Fruit fly (Drosophila melanogaster) whole organism, adult: ENCODE results near the gene CG1103.
A peak's percentile ranks its signal among the peaks of the same experiment; 100 is the strongest.

Experiments
- CG11617 ChIP-seq: fragments of 200-800 bp; sonication (Bioruptor generic); optimal IDR thresholded peaks from 2 replicates; lab custom pipeline; 2017; ENCODE audit warnings: mild to moderate bottlenecking, missing biosample characterization, missing genetic modification reagents, missing genetic modification characterization
- CG12768 ChIP-seq: fragments of 200-800 bp; sonication (Bioruptor generic); optimal IDR thresholded peaks from 2 replicates; lab custom pipeline; 2017; ENCODE audit warnings: missing biosample characterization, missing genetic modification characterization, mild to moderate bottlenecking, moderate library complexity, missing genetic modification reagents
- CG14711 ChIP-seq: fragments of 200-800 bp; sonication (Bioruptor generic); optimal IDR thresholded peaks from 2 replicates; lab custom pipeline; 2018; ENCODE audit warnings: missing biosample characterization, mild to moderate bottlenecking, missing genetic modification characterization, moderate library complexity
- CG1620 ChIP-seq: fragments of 200-800 bp; sonication (Bioruptor generic); optimal IDR thresholded peaks from 2 replicates; lab custom pipeline; 2016; ENCODE audit warnings: missing biosample characterization, missing genetic modification characterization
- CG33017 ChIP-seq: fragments of 200-800 bp; sonication (Bioruptor generic); optimal IDR thresholded peaks from 2 replicates; lab custom pipeline; 2018; ENCODE audit warnings: missing biosample characterization, mild to moderate bottlenecking, missing genetic modification characterization, moderate library complexity
- CG5204 ChIP-seq: fragments of 200-800 bp; sonication (Bioruptor generic); optimal IDR thresholded peaks from 2 replicates; lab custom pipeline; 2016; ENCODE audit warnings: missing biosample characterization, missing genetic modification characterization
- CG7045 ChIP-seq: fragments of 200-800 bp; sonication (Bioruptor generic); optimal IDR thresholded peaks from 2 replicates; lab custom pipeline; 2017; ENCODE audit warnings: missing biosample characterization, mild to moderate bottlenecking, missing genetic modification characterization
- CG7101 ChIP-seq: fragments of 200-800 bp; sonication (Bioruptor generic); optimal IDR thresholded peaks from 2 replicates; lab custom pipeline; 2018; ENCODE audit warnings: missing biosample characterization, mild to moderate bottlenecking, missing genetic modification characterization, moderate library complexity
- Clk ChIP-seq: fragments of 200-800 bp; sonication (Bioruptor generic); optimal IDR thresholded peaks from 2 replicates; lab custom pipeline; 2017; ENCODE audit warnings: missing biosample characterization, missing genetic modification characterization
- Crg-1 ChIP-seq: fragments of 200-800 bp; sonication (Bioruptor generic); optimal IDR thresholded peaks from 2 replicates; lab custom pipeline; 2016; ENCODE audit warnings: missing biosample characterization, missing genetic modification characterization
- Hr96 ChIP-seq: fragments of 200-800 bp; sonication (Bioruptor generic); optimal IDR thresholded peaks from 2 replicates; lab custom pipeline; 2016; ENCODE audit warnings: missing biosample characterization, missing genetic modification characterization
- Mnt ChIP-seq: fragments of 200-800 bp; sonication (Bioruptor generic); optimal IDR thresholded peaks from 2 replicates; lab custom pipeline; 2016; ENCODE audit warnings: missing biosample characterization, mild to moderate bottlenecking, missing genetic modification characterization
- bab1 ChIP-seq: fragments of 200-800 bp; sonication (Bioruptor generic); optimal IDR thresholded peaks from 3 replicates; lab custom pipeline; 2019; ENCODE audit warnings: missing biosample characterization, mild to moderate bottlenecking, missing genetic modification characterization, moderate library complexity
- cic ChIP-seq: fragments of 200-800 bp; sonication (Bioruptor generic); optimal IDR thresholded peaks from 2 replicates; lab custom pipeline; 2017; ENCODE audit warnings: missing biosample characterization, mild to moderate bottlenecking, missing genetic modification characterization, moderate library complexity
- cnc ChIP-seq, 2 experiments: fragments of >200 bp; optimal IDR thresholded peaks; 2 replicates each; lab custom pipeline; 2017
- kay ChIP-seq: fragments of 200-800 bp; sonication (Bioruptor generic); peaks from one replicate; lab custom pipeline; 2016; ENCODE audit warnings: missing biosample characterization, missing genetic modification characterization, borderline replicate concordance
- ovo ChIP-seq: fragments of 200-800 bp; sonication (Bioruptor generic); optimal IDR thresholded peaks from 2 replicates; lab custom pipeline; 2016; ENCODE audit warnings: missing biosample characterization, missing genetic modification characterization
- pad ChIP-seq: fragments of 200-800 bp; sonication (Bioruptor generic); optimal IDR thresholded peaks from 3 replicates; lab custom pipeline; 2017; ENCODE audit warnings: missing biosample characterization, missing genetic modification characterization, mild to moderate bottlenecking, moderate library complexity, missing genetic modification reagents
- tj ChIP-seq: fragments of 200-800 bp; sonication (Bioruptor generic); optimal IDR thresholded peaks from 3 replicates; lab custom pipeline; 2017; ENCODE audit warnings: missing biosample characterization, mild to moderate bottlenecking, missing genetic modification characterization, moderate library complexity
- toe ChIP-seq: fragments of 200-800 bp; sonication (Bioruptor generic); optimal IDR thresholded peaks from 2 replicates; lab custom pipeline; 2016; ENCODE audit warnings: missing biosample characterization, missing genetic modification characterization

CG1103 gene

DNA sequence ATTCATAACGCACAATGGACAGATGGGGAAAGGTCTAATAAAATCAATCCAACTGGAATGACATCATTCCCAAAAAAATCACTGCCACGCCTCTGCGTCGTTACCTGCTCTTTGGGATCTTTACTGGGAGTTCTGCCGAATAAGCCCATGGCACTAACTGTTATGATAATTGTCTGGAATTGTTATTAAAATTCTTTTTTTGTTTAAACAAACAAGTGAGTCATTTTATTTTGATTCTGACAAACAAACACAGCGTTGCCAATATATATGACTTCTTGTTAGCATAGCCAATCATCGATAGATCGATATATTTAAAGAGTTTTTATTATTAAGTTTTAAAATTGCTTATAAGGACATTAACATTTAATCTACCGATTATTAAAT lies 26.9 kb upstream of the CG1103 start, which contains the start of gene Vps24:
Gene Vps24, minus strand, starts transcription at position 265 of the 384 bp plus-strand sequence.
- peak; percentile 46 for TF ChIP-seq bab1
- TF ChIP-seq CG1620 (GFP tag; lab: Kevin White, UChicago), result no peak
- TF ChIP-seq CG11617, result no peak
- TF ChIP-seq ovo (GFP tag; lab: Kevin White, UChicago), result no peak
- TF ChIP-seq CG7045 (GFP tag; lab: Kevin White, UChicago), result no peak
- TF ChIP-seq kay (GFP tag; lab: Kevin White, UChicago), result peak; percentile 96

DNA sequence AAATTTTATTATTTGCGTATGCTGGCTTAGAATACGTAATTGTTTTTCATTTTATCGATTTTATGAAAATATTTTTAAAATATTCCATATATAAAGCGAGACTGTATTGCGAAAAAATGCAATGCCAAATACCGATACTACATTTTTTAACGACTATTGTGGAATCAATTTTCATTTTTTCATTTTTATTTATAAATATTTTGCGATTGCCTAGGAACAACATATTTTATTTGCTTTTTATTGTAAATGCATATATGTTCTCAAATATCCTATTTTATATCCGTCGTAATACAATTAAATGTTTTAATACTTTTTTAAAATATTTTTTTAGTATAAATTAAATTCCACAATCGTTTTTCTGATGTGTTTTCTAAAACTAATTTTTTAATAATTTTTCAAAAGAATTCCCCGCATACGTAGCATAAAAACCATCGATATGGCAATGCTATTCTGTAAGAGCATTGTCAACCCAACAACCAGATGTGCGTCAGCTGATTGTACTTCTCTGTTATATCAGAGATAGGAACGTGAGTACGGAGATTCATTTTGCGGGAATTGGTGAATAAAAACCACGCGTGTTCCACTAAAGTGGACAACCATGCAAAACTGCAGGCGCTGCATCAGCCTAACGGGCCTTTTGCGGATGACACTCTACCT lies 26.4 kb upstream of the CG1103 start, which contains the start of gene Suv3:
Gene Suv3, plus strand, starts transcription at position 489 of the 657 bp plus-strand sequence.
- no peak for TF ChIP-seq ovo (GFP tag; lab: Kevin White, UChicago)
- peak; percentile 32 for TF ChIP-seq CG7045 (GFP tag; lab: Kevin White, UChicago)
- TF ChIP-seq CG12768 (GFP tag; lab: Kevin White, UChicago), result no peak
- peak; percentile 19 for TF ChIP-seq CG1620 (GFP tag; lab: Kevin White, UChicago)
- TF ChIP-seq cic, result no peak
- peak; percentile 65 for TF ChIP-seq CG7101
- peak; percentile 42 for TF ChIP-seq tj (GFP tag; lab: Kevin White, UChicago)
- no peak for TF ChIP-seq Hr96 (GFP tag; lab: Kevin White, UChicago)
- TF ChIP-seq bab1, result peak; percentile 39
- TF ChIP-seq pad (GFP tag; lab: Kevin White, UChicago), result peak; percentile 11
- TF ChIP-seq toe (GFP tag; lab: Kevin White, UChicago), result no peak
- peak; percentile 52 for TF ChIP-seq Mnt (GFP tag; lab: Kevin White, UChicago)
- TF ChIP-seq CG5204 (GFP tag; lab: Kevin White, UChicago), result no peak
- no peak for TF ChIP-seq Crg-1 (GFP tag; lab: Kevin White, UChicago)
- TF ChIP-seq CG33017 (tag; lab: Kevin White, UChicago), result peak; percentile 57
- peak; percentile 70 for TF ChIP-seq kay (GFP tag; lab: Kevin White, UChicago)
- TF ChIP-seq CG11617, result peak; percentile 59
- TF ChIP-seq Clk (GFP tag; lab: Kevin White, UChicago), result no peak
- TF ChIP-seq cnc (optimal IDR thresholded peaks at IDR 0.05; lab: Kevin White, UChicago), result no peak
- peak; percentile 72 for TF ChIP-seq CG14711

DNA sequence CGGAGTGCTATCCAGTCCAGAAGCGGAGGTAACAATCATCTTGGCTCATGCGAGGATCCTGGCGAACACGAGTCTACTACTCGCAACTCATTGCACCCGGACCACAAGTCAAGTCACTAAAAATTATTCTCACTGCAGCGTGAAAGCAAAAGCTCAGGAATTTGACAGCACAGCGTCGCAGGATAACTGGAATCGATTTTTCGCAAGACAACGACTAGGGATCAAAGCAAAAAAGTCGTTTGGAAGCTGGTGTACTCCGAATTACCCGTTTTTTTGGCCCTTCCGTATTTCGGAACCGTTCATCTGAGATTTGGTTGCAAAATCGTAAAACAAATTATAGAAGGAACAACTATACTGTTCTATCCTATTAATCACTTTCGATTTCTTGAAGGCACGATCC lies 19.0 kb upstream of the CG1103 start:
- no peak for TF ChIP-seq tj (GFP tag; lab: Kevin White, UChicago)
- TF ChIP-seq CG11617, result no peak
- TF ChIP-seq pad (GFP tag; lab: Kevin White, UChicago), result no peak
- no peak for TF ChIP-seq ovo (GFP tag; lab: Kevin White, UChicago)
- no peak for TF ChIP-seq CG14711
- TF ChIP-seq CG7101, result no peak

DNA sequence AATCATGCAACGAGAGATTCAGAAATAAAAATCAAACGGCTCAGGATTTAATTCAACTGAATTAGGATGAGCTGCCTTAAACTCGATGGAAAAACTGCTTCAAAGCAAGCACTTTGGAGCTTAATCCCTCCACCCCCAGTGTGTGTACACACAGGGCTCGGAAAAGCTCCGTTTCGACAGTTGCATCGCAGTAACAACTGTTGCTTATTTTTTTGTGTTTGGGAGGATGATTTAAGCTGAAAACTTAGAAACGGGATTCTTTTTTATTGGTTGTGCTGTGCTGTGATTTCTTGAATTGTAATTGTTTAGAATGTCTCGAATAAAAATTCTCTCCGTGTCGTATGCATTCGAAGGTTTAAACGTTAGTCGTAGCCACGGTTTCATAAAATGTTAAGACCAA lies 18.6 kb upstream of the CG1103 start, which contains the start of gene Syt14:
Gene Syt14, minus strand, starts transcription at position 71 of the 400 bp plus-strand sequence.
- TF ChIP-seq tj (GFP tag; lab: Kevin White, UChicago) (no peak), pad (GFP tag; lab: Kevin White, UChicago) (no peak), CG5204 (GFP tag; lab: Kevin White, UChicago) (no peak), Mnt (GFP tag; lab: Kevin White, UChicago) (no peak), CG7101 (no peak), cnc (optimal IDR thresholded peaks at IDR 0.05; lab: Kevin White, UChicago) (no peak), CG7045 (GFP tag; lab: Kevin White, UChicago) (no peak), bab1 (no peak), Clk (GFP tag; lab: Kevin White, UChicago) (no peak), ovo (GFP tag; lab: Kevin White, UChicago) (no peak)

DNA sequence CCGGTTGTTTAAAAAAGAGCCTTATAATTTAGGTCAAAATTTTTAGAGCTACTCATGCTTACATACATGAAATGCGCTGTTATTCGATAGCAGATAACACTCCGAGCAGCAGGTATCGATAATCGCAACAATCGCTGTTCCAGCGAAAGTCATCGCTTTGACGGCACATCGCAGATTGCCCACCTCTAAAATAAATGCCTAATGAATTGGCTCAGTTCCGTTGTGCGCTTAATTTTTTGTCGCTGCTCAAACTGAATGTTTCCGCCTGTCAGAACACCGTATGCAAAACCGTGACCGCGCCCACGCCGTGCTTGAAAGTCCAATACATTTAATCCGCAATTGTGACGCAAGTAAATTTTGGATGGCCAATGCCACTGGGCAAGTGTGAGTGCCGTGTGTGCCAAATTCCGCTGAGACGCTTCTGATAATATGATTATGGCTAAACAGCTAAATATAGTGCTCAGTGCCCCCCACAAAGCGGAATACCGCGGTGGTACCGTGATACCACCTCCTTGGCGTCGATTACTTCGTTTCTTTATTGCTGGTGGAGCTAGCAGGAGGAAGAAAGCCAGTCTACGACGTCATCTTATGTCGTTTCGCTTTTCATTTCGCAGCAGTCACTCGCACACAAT lies 17.9 kb upstream of the CG1103 start, which contains the start of gene CG9795:
Gene CG9795, plus strand, starts transcription at position 177 of the 632 bp plus-strand sequence.
- peak; percentile 13 for TF ChIP-seq CG14711
- no peak for TF ChIP-seq CG1620 (GFP tag; lab: Kevin White, UChicago)
- TF ChIP-seq Crg-1 (GFP tag; lab: Kevin White, UChicago), result peak; percentile 28
- peak; percentile 15 for TF ChIP-seq CG7101
- peak; percentile 32 for TF ChIP-seq tj (GFP tag; lab: Kevin White, UChicago)
- TF ChIP-seq CG12768 (GFP tag; lab: Kevin White, UChicago), result peak; percentile 34
- TF ChIP-seq Hr96 (GFP tag; lab: Kevin White, UChicago), result no peak
- peak; percentile 11 for TF ChIP-seq pad (GFP tag; lab: Kevin White, UChicago)
- no peak for TF ChIP-seq cic
- peak; percentile 67 for TF ChIP-seq bab1
- peak; percentile 0 for TF ChIP-seq Mnt (GFP tag; lab: Kevin White, UChicago)
- peak; percentile 32 for TF ChIP-seq CG11617
- peak; percentile 7 for TF ChIP-seq CG33017 (tag; lab: Kevin White, UChicago)
- no peak for TF ChIP-seq ovo (GFP tag; lab: Kevin White, UChicago)

DNA sequence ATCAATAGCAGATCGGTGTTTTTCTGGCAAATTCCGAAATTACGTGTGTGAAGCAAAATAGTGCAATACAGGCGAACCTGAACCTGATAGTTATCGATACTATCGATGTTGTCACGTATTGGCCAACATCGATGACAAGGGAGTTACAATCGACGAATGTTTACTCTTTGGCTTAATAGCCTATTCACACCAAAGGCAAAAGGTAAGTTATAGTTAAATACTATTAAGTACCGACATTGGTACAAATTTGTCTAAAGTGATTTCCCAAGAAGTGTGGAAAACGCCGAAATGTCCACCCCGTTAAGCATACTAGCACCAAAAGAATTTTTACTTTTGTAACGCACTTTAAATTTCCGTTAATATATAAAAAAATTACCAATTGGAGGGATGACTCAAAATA lies 3.6 kb upstream of the CG1103 start, which contains the start of gene CG9776:
Gene CG9776, minus strand, starts transcription at position 108 of the 400 bp plus-strand sequence.
- TF ChIP-seq pad (GFP tag; lab: Kevin White, UChicago) (no peak), Clk (GFP tag; lab: Kevin White, UChicago) (peak; percentile 6), Mnt (GFP tag; lab: Kevin White, UChicago) (peak; percentile 43), CG7045 (GFP tag; lab: Kevin White, UChicago) (peak; percentile 23), Hr96 (GFP tag; lab: Kevin White, UChicago) (peak; percentile 47), bab1 (peak; percentile 61), CG14711 (no peak), toe (GFP tag; lab: Kevin White, UChicago) (peak; percentile 59), CG1620 (GFP tag; lab: Kevin White, UChicago) (peak; percentile 48), cic (no peak), Crg-1 (GFP tag; lab: Kevin White, UChicago) (peak; percentile 50), CG7101 (peak; percentile 55), CG5204 (GFP tag; lab: Kevin White, UChicago) (no peak), CG11617 (peak; percentile 28), CG33017 (tag; lab: Kevin White, UChicago) (no peak), kay (GFP tag; lab: Kevin White, UChicago) (no peak), ovo (GFP tag; lab: Kevin White, UChicago) (no peak), cnc (optimal IDR thresholded peaks at IDR 0.05; lab: Kevin White, UChicago) (no peak), CG12768 (GFP tag; lab: Kevin White, UChicago) (peak; percentile 11), tj (GFP tag; lab: Kevin White, UChicago) (peak; percentile 53)
